Worm (Caenorhabditis elegans): ENCODE measurements around the gene srh-250.

- TF ChIP-seq W03F9.2 (tag; optimal IDR thresholded peaks at IDR 0.05) = no peak
- TF ChIP-seq him-1 (tag; optimal IDR thresholded peaks at IDR 0.05) = no peak
These were observed 12.7 kb downstream of the srh-250 start, which contains the start of gene F53C3.8 for ce11 chrII:3891124-3891523.

Data from whole organism, L4/young adult.